Fruit fly (Drosophila melanogaster) whole organism, embryonic: ENCODE results near the gene CG31176.

ENCODE experiments used
- ATbp ChIP-seq: fragments of 200-800 bp; sonication (Bioruptor generic); optimal IDR thresholded peaks from 2 replicates; lab custom pipeline; 2017; ENCODE audit warnings: missing biosample characterization, mild to moderate bottlenecking, missing genetic modification characterization, missing genetic modification reagents
- Adf1 ChIP-seq: fragments of 200-800 bp; sonication (Bioruptor generic); IDR thresholded peaks from 2 replicates; pipeline ENCODE4 v1.3.6; 2022; ENCODE audit warnings: missing biosample characterization, missing genetic modification characterization
- Asciz ChIP-seq: fragments of 200-800 bp; sonication (Bioruptor generic); optimal IDR thresholded peaks from 2 replicates; lab custom pipeline; 2017; ENCODE audit warnings: missing biosample characterization, mild to moderate bottlenecking, missing genetic modification characterization, missing genetic modification reagents
- CG1024 ChIP-seq: fragments of 200-800 bp; sonication (Bioruptor generic); IDR thresholded peaks from 2 replicates; pipeline ENCODE4 v1.3.6; 2022; ENCODE audit warnings: missing biosample characterization, missing genetic modification characterization
- CG10959 ChIP-seq: fragments of 200-800 bp; sonication (Bioruptor generic); IDR thresholded peaks from 2 replicates; pipeline ENCODE4 v1.3.6; 2022; ENCODE audit warnings: missing biosample characterization, missing genetic modification characterization
- CG12104 ChIP-seq: fragments of 200-800 bp; sonication (Bioruptor generic); optimal IDR thresholded peaks from 3 replicates; lab custom pipeline; 2016; ENCODE audit warnings: missing biosample characterization, missing genetic modification characterization
- CG12155 ChIP-seq: fragments of 200-800 bp; sonication (Bioruptor generic); optimal IDR thresholded peaks from 3 replicates; lab custom pipeline; 2016; ENCODE audit warnings: missing biosample characterization, missing genetic modification characterization
- CG13424 ChIP-seq: fragments of 200-800 bp; sonication (Bioruptor generic); optimal IDR thresholded peaks from 2 replicates; lab custom pipeline; 2019; ENCODE audit warnings: missing biosample characterization, mild to moderate bottlenecking, missing genetic modification characterization, moderate library complexity
- CG1603 ChIP-seq: fragments of 200-800 bp; sonication (Bioruptor generic); optimal IDR thresholded peaks from 2 replicates; lab custom pipeline; 2019; ENCODE audit warnings: missing biosample characterization, mild to moderate bottlenecking, missing genetic modification characterization, moderate library complexity
- CG17612 ChIP-seq: fragments of 200-800 bp; sonication (Bioruptor generic); IDR thresholded peaks from 2 replicates; pipeline ENCODE4 v1.3.6; 2022; ENCODE audit warnings: missing biosample characterization, missing genetic modification characterization
- CG18476 ChIP-seq: fragments of 200-800 bp; sonication (Bioruptor generic); optimal IDR thresholded peaks from 2 replicates; lab custom pipeline; 2016; ENCODE audit warnings: missing biosample characterization, mild to moderate bottlenecking, missing genetic modification characterization
- CG18764 ChIP-seq: fragments of 200-800 bp; sonication (Bioruptor generic); optimal IDR thresholded peaks from 3 replicates; lab custom pipeline; 2016; ENCODE audit warnings: missing biosample characterization, missing genetic modification characterization
- CG2712 ChIP-seq: fragments of 200-800 bp; optimal IDR thresholded peaks from 3 replicates; lab custom pipeline; 2019; ENCODE audit warnings: missing biosample characterization, mild to moderate bottlenecking, missing genetic modification characterization, moderate library complexity
- CG4854 ChIP-seq: fragments of 200-800 bp; sonication (Bioruptor generic); optimal IDR thresholded peaks from 2 replicates; lab custom pipeline; 2016; ENCODE audit warnings: missing biosample characterization, missing genetic modification characterization, inconsistent platforms
- CG6175 ChIP-seq: fragments of 200-800 bp; sonication (Bioruptor generic); IDR thresholded peaks from 3 replicates; pipeline ENCODE4 v1.3.6; 2022; ENCODE audit warnings: missing biosample characterization, missing genetic modification characterization
- CG6654 ChIP-seq: fragments of 200-800 bp; sonication (Bioruptor generic); optimal IDR thresholded peaks from 2 replicates; lab custom pipeline; 2017; ENCODE audit warnings: missing biosample characterization, mild to moderate bottlenecking, missing genetic modification characterization
- CG8765 ChIP-seq: fragments of 200-800 bp; sonication (Bioruptor generic); IDR thresholded peaks from 2 replicates; pipeline ENCODE4 v1.3.6; 2022; ENCODE audit warnings: missing biosample characterization, missing genetic modification characterization
- D ChIP-seq, 2 experiments: fragments of 200-800 bp in 1 of 2; fragments of >200 bp in 1 of 2; sonication (Bioruptor generic) in 1 of 2; optimal IDR thresholded peaks; 2 replicates in 1 of 2; 3 replicates in 1 of 2; lab custom pipeline; 2017; ENCODE audit warnings: mild to moderate bottlenecking in 1 of 2, missing biosample characterization in 1 of 2, missing genetic modification characterization in 1 of 2, missing genetic modification reagents in 1 of 2
- E2f2 ChIP-seq: fragments of 200-800 bp; sonication (Bioruptor generic); IDR thresholded peaks from 2 replicates; pipeline ENCODE4 v1.3.6; 2022; ENCODE audit warnings: missing biosample characterization, missing genetic modification characterization
- Fer1 ChIP-seq: fragments of 200-800 bp; sonication (Bioruptor generic); optimal IDR thresholded peaks from 2 replicates; lab custom pipeline; 2017; ENCODE audit warnings: missing biosample characterization, mild to moderate bottlenecking, missing genetic modification characterization
- HHEX ChIP-seq: fragments of 200-800 bp; sonication (Bioruptor generic); optimal IDR thresholded peaks from 3 replicates; lab custom pipeline; 2017; ENCODE audit warnings: missing biosample characterization, mild to moderate bottlenecking, missing genetic modification characterization, missing genetic modification reagents
- HLH3B ChIP-seq: fragments of 200-800 bp; sonication (Bioruptor generic); IDR thresholded peaks from 2 replicates; pipeline ENCODE4 v1.3.6; 2022; ENCODE audit warnings: missing biosample characterization, missing genetic modification characterization
- Hr51 ChIP-seq, 2 experiments: fragments of 200-800 bp; sonication (Bioruptor generic); optimal IDR thresholded peaks; 2 replicates in 1 of 2; 3 replicates in 1 of 2; lab custom pipeline; 2016 to 2018; ENCODE audit warnings: missing biosample characterization in 2 of 2, missing genetic modification characterization in 2 of 2, mild to moderate bottlenecking in 1 of 2, moderate library complexity in 1 of 2
- Hsf ChIP-seq: fragments of 200-800 bp; sonication (Bioruptor generic); optimal IDR thresholded peaks from 3 replicates; lab custom pipeline; 2016; ENCODE audit warnings: missing biosample characterization, missing genetic modification characterization
- Kr ChIP-seq: fragments of 200-800 bp; sonication (Bioruptor generic); optimal IDR thresholded peaks from 2 replicates; lab custom pipeline; 2017; ENCODE audit warnings: missing biosample characterization, mild to moderate bottlenecking, missing genetic modification characterization
- MTF-1 ChIP-seq: fragments of 200-800 bp; sonication (Bioruptor generic); optimal IDR thresholded peaks from 2 replicates; lab custom pipeline; 2018; ENCODE audit warnings: missing biosample characterization, mild to moderate bottlenecking, missing genetic modification characterization, borderline replicate concordance
- Nf-YC ChIP-seq: fragments of 200-800 bp; optimal IDR thresholded peaks from 3 replicates; lab custom pipeline; 2019; ENCODE audit warnings: missing biosample characterization, mild to moderate bottlenecking, missing genetic modification characterization, moderate library complexity
- Sox102F ChIP-seq: fragments of 200-800 bp; sonication (Bioruptor generic); optimal IDR thresholded peaks from 2 replicates; lab custom pipeline; 2018; ENCODE audit warnings: missing biosample characterization, mild to moderate bottlenecking, missing genetic modification characterization, moderate library complexity
- Taf1 ChIP-seq: fragments of 200-800 bp; sonication (Bioruptor generic); IDR thresholded peaks from 2 replicates; pipeline ENCODE4 v1.3.6; 2022; ENCODE audit warnings: missing biosample characterization, missing genetic modification characterization
- cas ChIP-seq: fragments of 200-800 bp; sonication (Bioruptor generic); IDR thresholded peaks from 2 replicates; pipeline ENCODE4 v1.3.6; 2022; ENCODE audit warnings: missing biosample characterization, missing genetic modification characterization
- ci ChIP-seq: fragments of 200-800 bp; sonication (Bioruptor generic); IDR thresholded peaks from 3 replicates; pipeline ENCODE4 v1.3.6; 2022; ENCODE audit warnings: missing biosample characterization, missing genetic modification characterization
- crc ChIP-seq: fragments of 200-800 bp; sonication (Bioruptor generic); optimal IDR thresholded peaks from 2 replicates; lab custom pipeline; 2016; ENCODE audit warnings: missing biosample characterization, missing genetic modification characterization
- crp ChIP-seq, 2 experiments: fragments of 200-800 bp; sonication (Bioruptor generic); optimal IDR thresholded peaks; 2 replicates in 1 of 2; 3 replicates in 1 of 2; lab custom pipeline; 2017; ENCODE audit warnings: missing biosample characterization in 2 of 2, missing genetic modification characterization in 2 of 2, mild to moderate bottlenecking in 1 of 2, moderate library complexity in 1 of 2
- dimm ChIP-seq: fragments of 200-800 bp; sonication (Bioruptor generic); IDR thresholded peaks from 2 replicates; pipeline ENCODE4 v1.3.6; 2022; ENCODE audit warnings: missing biosample characterization, missing genetic modification characterization
- dmrt99B ChIP-seq: fragments of 200-800 bp; sonication (Bioruptor generic); optimal IDR thresholded peaks from 2 replicates; lab custom pipeline; 2018; ENCODE audit warnings: missing biosample characterization, mild to moderate bottlenecking, missing genetic modification characterization, moderate library complexity
- eyg ChIP-seq: fragments of 200-800 bp; sonication (Bioruptor generic); optimal IDR thresholded peaks from 3 replicates; lab custom pipeline; 2016; ENCODE audit warnings: missing biosample characterization, missing genetic modification characterization
- fru ChIP-seq: fragments of >200 bp; optimal IDR thresholded peaks from 2 replicates; lab custom pipeline; 2017
- lilli ChIP-seq: fragments of 200-800 bp; sonication (Bioruptor generic); optimal IDR thresholded peaks from 3 replicates; lab custom pipeline; 2016; ENCODE audit warnings: missing biosample characterization, missing genetic modification characterization
- luna ChIP-seq: fragments of 200-800 bp; sonication (Bioruptor generic); optimal IDR thresholded peaks from 2 replicates; lab custom pipeline; 2016; ENCODE audit warnings: missing biosample characterization, missing genetic modification characterization
- nau ChIP-seq: fragments of 200-800 bp; sonication (Bioruptor generic); optimal IDR thresholded peaks from 3 replicates; lab custom pipeline; 2017; ENCODE audit warnings: missing biosample characterization, mild to moderate bottlenecking, missing genetic modification characterization, missing genetic modification reagents
- odd ChIP-seq: fragments of 200-800 bp; sonication (Bioruptor generic); optimal IDR thresholded peaks from 2 replicates; lab custom pipeline; 2017; ENCODE audit warnings: missing biosample characterization, mild to moderate bottlenecking, missing genetic modification characterization
- stc ChIP-seq: fragments of 200-800 bp; sonication (Bioruptor generic); IDR thresholded peaks from 2 replicates; pipeline ENCODE4 v1.3.6; 2022; ENCODE audit warnings: missing biosample characterization, missing genetic modification characterization
- stwl ChIP-seq: fragments of 200-800 bp; sonication (Bioruptor generic); optimal IDR thresholded peaks from 3 replicates; lab custom pipeline; 2018; ENCODE audit warnings: missing biosample characterization, mild to moderate bottlenecking, missing genetic modification characterization, moderate library complexity
- sug ChIP-seq: fragments of 200-800 bp; optimal IDR thresholded peaks from 2 replicates; lab custom pipeline; 2019; ENCODE audit warnings: missing biosample characterization, mild to moderate bottlenecking, missing genetic modification characterization, moderate library complexity
- unpg ChIP-seq: fragments of 200-800 bp; sonication (Bioruptor generic); optimal IDR thresholded peaks from 3 replicates; lab custom pipeline; 2018; ENCODE audit warnings: missing biosample characterization, mild to moderate bottlenecking, missing genetic modification characterization, moderate library complexity

CG31176 gene

dm6 chr3R:21632930-21633780 lies 86.3 kb downstream of the CG31176 start (continued):
- TF ChIP-seq Adf1 (GFP tag; lab: Robert Waterston, UW), result no peak
- TF ChIP-seq CG1603 (tag; lab: Kevin White, UChicago), result no peak
- no peak for TF ChIP-seq HLH3B
- TF ChIP-seq Asciz (GFP tag; lab: Kevin White, UChicago), result peak; percentile 52
- no peak for TF ChIP-seq CG6654 (GFP tag; lab: Kevin White, UChicago)
- TF ChIP-seq Kr (GFP tag; lab: Kevin White, UChicago), result peak; percentile 14
- TF ChIP-seq cas, result no peak
- no peak for TF ChIP-seq Taf1 (GFP tag; lab: Robert Waterston, UW)
- no peak for TF ChIP-seq D (optimal IDR thresholded peaks at IDR 0.05; lab: Kevin White, UChicago)
- TF ChIP-seq D (GFP tag; optimal IDR thresholded peaks at IDR 0.05; lab: Kevin White, UChicago), result peak; percentile 29
- TF ChIP-seq luna (GFP tag; lab: Kevin White, UChicago), result no peak
- no peak for TF ChIP-seq Hsf (GFP tag; lab: Kevin White, UChicago)
- TF ChIP-seq HHEX (GFP tag; lab: Kevin White, UChicago), result peak; percentile 8
- no peak for TF ChIP-seq ci (GFP tag; lab: Robert Waterston, UW)
- peak in 1 of 2 experiments; percentile 52 for TF ChIP-seq crp (GFP tag; optimal IDR thresholded peaks at IDR 0.05; lab: Kevin White, UChicago)
- TF ChIP-seq Hr51 (GFP tag; optimal IDR thresholded peaks at IDR 0.05; lab: Kevin White, UChicago), result peak in 1 of 2 experiments; percentile 57
- peak; percentile 26 for TF ChIP-seq nau (GFP tag; lab: Kevin White, UChicago)
- TF ChIP-seq CG1024, result no peak
- TF ChIP-seq CG12104 (GFP tag; lab: Kevin White, UChicago), result peak; percentile 34
- peak; percentile 35 for TF ChIP-seq Nf-YC (tag; lab: Kevin White, UChicago)
- no peak for TF ChIP-seq CG4854 (GFP tag; lab: Kevin White, UChicago)
- TF ChIP-seq CG13424 (tag; lab: Kevin White, UChicago), result peak; percentile 67
- no peak for TF ChIP-seq stc (GFP tag; lab: Robert Waterston, UW)
- no peak for TF ChIP-seq CG8765 (GFP tag; lab: Robert Waterston, UW)
- no peak for TF ChIP-seq dimm
- TF ChIP-seq Sox102F (GFP tag; lab: Kevin White, UChicago), result peak; percentile 74
- TF ChIP-seq eyg (GFP tag; lab: Kevin White, UChicago), result no peak
- peak; percentile 36 for TF ChIP-seq unpg (GFP tag; lab: Kevin White, UChicago)
- peak; percentile 12 for TF ChIP-seq MTF-1 (GFP tag; lab: Kevin White, UChicago)
- peak; percentile 10 for TF ChIP-seq CG18476 (GFP tag; lab: Kevin White, UChicago)
- TF ChIP-seq sug (tag; lab: Kevin White, UChicago), result peak; percentile 10
- TF ChIP-seq Fer1 (GFP tag; lab: Kevin White, UChicago), result peak; percentile 34
- TF ChIP-seq odd (GFP tag; lab: Kevin White, UChicago), result peak; percentile 8
- no peak for TF ChIP-seq E2f2 (GFP tag; lab: Robert Waterston, UW)
- peak; percentile 39 for TF ChIP-seq lilli (GFP tag; lab: Kevin White, UChicago)
- peak; percentile 29 for TF ChIP-seq stwl (tag; lab: Kevin White, UChicago)
- peak; percentile 27 for TF ChIP-seq CG12155 (GFP tag; lab: Kevin White, UChicago)
- no peak for TF ChIP-seq crc
- peak; percentile 8 for TF ChIP-seq CG18764 (GFP tag; lab: Kevin White, UChicago)
- no peak for TF ChIP-seq fru (lab: Kevin White, UChicago)
- TF ChIP-seq dmrt99B (tag; lab: Kevin White, UChicago), result peak; percentile 52
- TF ChIP-seq ATbp (GFP tag; lab: Kevin White, UChicago), result no peak
- TF ChIP-seq CG6175 (GFP tag; lab: Robert Waterston, UW), result no peak
- no peak for TF ChIP-seq CG10959
- TF ChIP-seq CG2712 (tag; lab: Kevin White, UChicago), result peak; percentile 84
- TF ChIP-seq CG17612 (GFP tag; lab: Robert Waterston, UW), result no peak
